Fruit fly (Drosophila melanogaster): Measurements from ENCODE around the gene gammaSnap2.

gammaSnap2 gene

dm6 chr3R:10084179-10084647, 37.0 kb downstream of the gammaSnap2 start:
- peak; percentile 5 for TF ChIP-seq CG8159 (tag; optimal IDR thresholded peaks at IDR 0.05)
- TF ChIP-seq gl (tag; optimal IDR thresholded peaks at IDR 0.05) = peak; percentile 20
- peak; percentile 19; the same call in 1 of the 2 replicates for TF ChIP-seq CG12605 (GFP tag; IDR thresholded peaks at IDR 0.05)
- TF ChIP-seq EcR (GFP tag; optimal IDR thresholded peaks at IDR 0.05) = peak; percentile 82
- peak; percentile 24 for TF ChIP-seq CG13204 (GFP tag; optimal IDR thresholded peaks at IDR 0.05)
- TF ChIP-seq rn (GFP tag; IDR thresholded peaks at IDR 0.05) = no peak
- peak; percentile 20 for TF ChIP-seq CG15710 (tag; optimal IDR thresholded peaks at IDR 0.05)
- 0 out of 3 replicates have a peak, but pooled peaks have one; percentile 18 for TF ChIP-seq CG4496 (GFP tag; IDR thresholded peaks at IDR 0.05)
- TF ChIP-seq CG14655 (GFP tag; optimal IDR thresholded peaks at IDR 0.05) = no peak

- TF ChIP-seq Ets98B (GFP tag; IDR thresholded peaks at IDR 0.05) = no peak
- TF ChIP-seq CG32121 (GFP tag; IDR thresholded peaks at IDR 0.05) = no peak
- TF ChIP-seq CG4496 (GFP tag; IDR thresholded peaks at IDR 0.05) = peak; percentile 30; the same call in 1 of the 3 replicates
- no peak for TF ChIP-seq D1 (tag; optimal IDR thresholded peaks at IDR 0.05)
- no peak for TF ChIP-seq fd96Ca (GFP tag; IDR thresholded peaks at IDR 0.05)
- no peak for TF ChIP-seq Pif1A (GFP tag; optimal IDR thresholded peaks at IDR 0.05)
These were observed 38.1 kb downstream of the gammaSnap2 start for dm6 chr3R:10083077-10083476.

dm6 chr3R:10082549-10083075, 38.6 kb downstream of the gammaSnap2 start:
- TF ChIP-seq CG17806 (tag; optimal IDR thresholded peaks at IDR 0.05) = peak; percentile 90
- TF ChIP-seq CG12605 (GFP tag; IDR thresholded peaks at IDR 0.05) = 0 out of 2 replicates have a peak, but pooled peaks have one; percentile 20
- TF ChIP-seq D1 (tag; optimal IDR thresholded peaks at IDR 0.05) = peak; percentile 81
- TF ChIP-seq fd96Ca (GFP tag; IDR thresholded peaks at IDR 0.05) = peak; percentile 82
- TF ChIP-seq CG32121 (GFP tag; IDR thresholded peaks at IDR 0.05) = no peak
- peak; percentile 54 for TF ChIP-seq CG8301 (tag; optimal IDR thresholded peaks at IDR 0.05)
- peak; percentile 87 for TF ChIP-seq gl (tag; optimal IDR thresholded peaks at IDR 0.05)
- TF ChIP-seq Snoo (tag; optimal IDR thresholded peaks at IDR 0.05) = peak; percentile 59
- peak; percentile 31; the same call in 1 of the 2 replicates for TF ChIP-seq Ets98B (GFP tag; IDR thresholded peaks at IDR 0.05)
- peak; percentile 90 for TF ChIP-seq CG34367 (tag; optimal IDR thresholded peaks at IDR 0.05)
- TF ChIP-seq CG15710 (tag; optimal IDR thresholded peaks at IDR 0.05) = peak; percentile 93
- TF ChIP-seq Pif1A (GFP tag; optimal IDR thresholded peaks at IDR 0.05) = peak; percentile 79
- TF ChIP-seq CG13204 (GFP tag; optimal IDR thresholded peaks at IDR 0.05) = peak; percentile 78
- TF ChIP-seq EcR (GFP tag; optimal IDR thresholded peaks at IDR 0.05) = peak; percentile 37
- peak; percentile 73 for TF ChIP-seq Pif1B (GFP tag; optimal IDR thresholded peaks at IDR 0.05)
- peak; percentile 94 for TF ChIP-seq CG8159 (tag; optimal IDR thresholded peaks at IDR 0.05)
- no peak for TF ChIP-seq CG10348 (GFP tag; IDR thresholded peaks at IDR 0.05)
- peak; percentile 94 for TF ChIP-seq CG9948 (tag; optimal IDR thresholded peaks at IDR 0.05)
- peak; percentile 37; the same call in 1 of the 2 replicates for TF ChIP-seq rn (GFP tag; IDR thresholded peaks at IDR 0.05)
- peak; percentile 83 for TF ChIP-seq CG4496 (GFP tag; IDR thresholded peaks at IDR 0.05)
- TF ChIP-seq CG14655 (GFP tag; optimal IDR thresholded peaks at IDR 0.05) = peak; percentile 66

dm6 chr3R:10081469-10082111, 39.6 kb downstream of the gammaSnap2 start:
- TF ChIP-seq Pif1B (GFP tag; optimal IDR thresholded peaks at IDR 0.05) (no peak), CG17806 (tag; optimal IDR thresholded peaks at IDR 0.05) (peak; percentile 6), EcR (GFP tag; optimal IDR thresholded peaks at IDR 0.05) (peak; percentile 28), CG12605 (GFP tag; IDR thresholded peaks at IDR 0.05) (no peak), CG34367 (tag; optimal IDR thresholded peaks at IDR 0.05) (no peak), CG15710 (tag; optimal IDR thresholded peaks at IDR 0.05) (peak; percentile 7), CG4496 (GFP tag; IDR thresholded peaks at IDR 0.05) (peak; percentile 53; the same call in 1 of the 3 replicates), CG14655 (GFP tag; optimal IDR thresholded peaks at IDR 0.05) (no peak), CG8159 (tag; optimal IDR thresholded peaks at IDR 0.05) (no peak), CG9948 (tag; optimal IDR thresholded peaks at IDR 0.05) (no peak), Pif1A (GFP tag; optimal IDR thresholded peaks at IDR 0.05) (no peak), rn (GFP tag; IDR thresholded peaks at IDR 0.05) (no peak), CG13204 (GFP tag; optimal IDR thresholded peaks at IDR 0.05) (no peak), Ets98B (GFP tag; IDR thresholded peaks at IDR 0.05) (no peak), gl (tag; optimal IDR thresholded peaks at IDR 0.05) (no peak), fd96Ca (GFP tag; IDR thresholded peaks at IDR 0.05) (peak; percentile 9; the same call in 1 of the 3 replicates), CG32121 (GFP tag; IDR thresholded peaks at IDR 0.05) (no peak), CG8301 (tag; optimal IDR thresholded peaks at IDR 0.05) (no peak), Snoo (tag; optimal IDR thresholded peaks at IDR 0.05) (no peak), CG10348 (GFP tag; IDR thresholded peaks at IDR 0.05) (no peak), D1 (tag; optimal IDR thresholded peaks at IDR 0.05) (no peak)

dm6 chr3R:10080699-10081098, 40.5 kb downstream of the gammaSnap2 start:
- TF ChIP-seq CG17806 (tag; optimal IDR thresholded peaks at IDR 0.05) (no peak), CG13204 (GFP tag; optimal IDR thresholded peaks at IDR 0.05) (no peak), CG10348 (GFP tag; IDR thresholded peaks at IDR 0.05) (no peak), CG4496 (GFP tag; IDR thresholded peaks at IDR 0.05) (0 out of 3 replicates have a peak, but pooled peaks have one; percentile 35), CG15710 (tag; optimal IDR thresholded peaks at IDR 0.05) (no peak), CG32121 (GFP tag; IDR thresholded peaks at IDR 0.05) (0 out of 2 replicates have a peak, but pooled peaks have one; percentile 28), CG12605 (GFP tag; IDR thresholded peaks at IDR 0.05) (no peak), EcR (GFP tag; optimal IDR thresholded peaks at IDR 0.05) (peak; percentile 87), rn (GFP tag; IDR thresholded peaks at IDR 0.05) (no peak), CG9948 (tag; optimal IDR thresholded peaks at IDR 0.05) (no peak), CG34367 (tag; optimal IDR thresholded peaks at IDR 0.05) (no peak), CG8301 (tag; optimal IDR thresholded peaks at IDR 0.05) (no peak), fd96Ca (GFP tag; IDR thresholded peaks at IDR 0.05) (no peak), Snoo (tag; optimal IDR thresholded peaks at IDR 0.05) (no peak), Pif1B (GFP tag; optimal IDR thresholded peaks at IDR 0.05) (no peak), gl (tag; optimal IDR thresholded peaks at IDR 0.05) (no peak), CG14655 (GFP tag; optimal IDR thresholded peaks at IDR 0.05) (no peak), Ets98B (GFP tag; IDR thresholded peaks at IDR 0.05) (no peak), D1 (tag; optimal IDR thresholded peaks at IDR 0.05) (no peak), CG8159 (tag; optimal IDR thresholded peaks at IDR 0.05) (no peak), Pif1A (GFP tag; optimal IDR thresholded peaks at IDR 0.05) (no peak)
